Fruit fly (Drosophila melanogaster): Measurements from ENCODE around the gene CG7772.

Gene CG7772

dm6 chrX:17886449-17887207 is 20.4 kb downstream of the CG7772 start (continued):
- TF ChIP-seq Opbp (GFP tag; IDR thresholded peaks at IDR 0.05; ENCODE audit: partially characterized antibody) (no peak), twi (tag; optimal IDR thresholded peaks at IDR 0.05) (peak; percentile 70), Mes4 (GFP tag; optimal IDR thresholded peaks at IDR 0.05) (no peak), stc (GFP tag; IDR thresholded peaks at IDR 0.05) (no peak), YL-1 (GFP tag; optimal IDR thresholded peaks at IDR 0.05) (peak; percentile 47), Xrp1 (GFP tag; IDR thresholded peaks at IDR 0.05) (no peak), fd96Cb (tag; optimal IDR thresholded peaks at IDR 0.05) (no peak), aop (GFP tag; IDR thresholded peaks at IDR 0.05) (no peak), sima (GFP tag; optimal IDR thresholded peaks at IDR 0.05) (no peak), CG6175 (GFP tag; IDR thresholded peaks at IDR 0.05) (peak; percentile 86), CG11504 (tag; optimal IDR thresholded peaks at IDR 0.05) (peak; percentile 23), crol (GFP tag; IDR thresholded peaks at IDR 0.05) (peak; percentile 23; the same call in 1 of the 2 replicates), CG14710 (tag; optimal IDR thresholded peaks at IDR 0.05) (no peak), phol (tag; optimal IDR thresholded peaks at IDR 0.05) (no peak), MESR4 (GFP tag; optimal IDR thresholded peaks at IDR 0.05) (peak; percentile 73), CG32772 (GFP tag; IDR thresholded peaks at IDR 0.05) (0 out of 2 replicates have a peak, but pooled peaks have one; percentile 36), CG8924 (tag; optimal IDR thresholded peaks at IDR 0.05) (peak; percentile 71), insv (GFP tag; optimal IDR thresholded peaks at IDR 0.05) (peak in 1 of 2 experiments; percentile 90), otp (GFP tag; IDR thresholded peaks at IDR 0.05) (no peak), ftz-f1 (GFP tag; optimal IDR thresholded peaks at IDR 0.05) (no peak), sd (tag; optimal IDR thresholded peaks at IDR 0.05) (peak; percentile 11), CG9609 (GFP tag; optimal IDR thresholded peaks at IDR 0.05) (no peak), chn (GFP tag; optimal IDR thresholded peaks at IDR 0.05) (no peak), chinmo (GFP tag; IDR thresholded peaks at IDR 0.05; ENCODE audit: partially characterized antibody) (no peak), CG9215 (GFP tag; IDR thresholded peaks at IDR 0.05) (no peak), CG3163 (GFP tag; optimal IDR thresholded peaks at IDR 0.05) (peak; percentile 91), cg (GFP tag; optimal IDR thresholded peaks at IDR 0.05) (peak; percentile 91), Trl (optimal IDR thresholded peaks at IDR 0.05) (peak; percentile 52 to 87), Trl (GFP tag; optimal IDR thresholded peaks at IDR 0.05) (peak; percentile 18), CG10654 (GFP tag; optimal IDR thresholded peaks at IDR 0.05) (no peak), Ets97D (GFP tag; optimal IDR thresholded peaks at IDR 0.05) (no peak), CG2875 (GFP tag; optimal IDR thresholded peaks at IDR 0.05) (no peak), Hey (tag; optimal IDR thresholded peaks at IDR 0.05) (no peak), Hr51 (GFP tag; optimal IDR thresholded peaks at IDR 0.05) (peak in 1 of 2 experiments; percentile 22), sens (GFP tag) (peak; percentile 55), CG4617 (GFP tag; optimal IDR thresholded peaks at IDR 0.05; ENCODE audit: borderline replicate concordance) (peak; percentile 12), CG4360 (GFP tag; IDR thresholded peaks at IDR 0.05) (peak; percentile 99), oc (tag; optimal IDR thresholded peaks at IDR 0.05) (peak; percentile 5), corto (GFP tag; optimal IDR thresholded peaks at IDR 0.05) (peak; percentile 61), sr (GFP tag; IDR thresholded peaks at IDR 0.05) (no peak)

- TF ChIP-seq Elba2 (GFP tag; optimal IDR thresholded peaks at IDR 0.05): peak; percentile 48
- peak; percentile 78 to 96 for TF ChIP-seq insv (GFP tag; optimal IDR thresholded peaks at IDR 0.05)
- no peak for TF ChIP-seq Ets97D (GFP tag; optimal IDR thresholded peaks at IDR 0.05)
- TF ChIP-seq GATAe (GFP tag; conservative IDR thresholded peaks at IDR 0.05): no peak
- TF ChIP-seq CG18619 (GFP tag; optimal IDR thresholded peaks at IDR 0.05): no peak
- TF ChIP-seq eve (GFP tag; optimal IDR thresholded peaks at IDR 0.05): peak in 1 of 2 experiments; percentile 70
- no peak for TF ChIP-seq CG3065 (GFP tag; optimal IDR thresholded peaks at IDR 0.05)
- no peak for TF ChIP-seq nerfin-1 (tag; optimal IDR thresholded peaks at IDR 0.05)
- peak; percentile 95 for TF ChIP-seq bigmax (GFP tag; optimal IDR thresholded peaks at IDR 0.05)
- TF ChIP-seq da (GFP tag; optimal IDR thresholded peaks at IDR 0.05): no peak
- no peak for TF ChIP-seq Camta (GFP tag; optimal IDR thresholded peaks at IDR 0.05)
- no peak for TF ChIP-seq tin (GFP tag; optimal IDR thresholded peaks at IDR 0.05)
- TF ChIP-seq CG3163 (GFP tag; optimal IDR thresholded peaks at IDR 0.05): no peak
- TF ChIP-seq fu2 (GFP tag; optimal IDR thresholded peaks at IDR 0.05): no peak
- peak; percentile 29 for TF ChIP-seq cad (GFP tag; optimal IDR thresholded peaks at IDR 0.05)
- TF ChIP-seq CG32532 (GFP tag; IDR thresholded peaks at IDR 0.05): no peak
These were observed 21.0 kb downstream of the CG7772 start for dm6 chrX:17886107-17886448.

All from whole organism, embryonic.